Worm (Caenorhabditis elegans): ENCODE data around the gene dhc-3.

DNA sequence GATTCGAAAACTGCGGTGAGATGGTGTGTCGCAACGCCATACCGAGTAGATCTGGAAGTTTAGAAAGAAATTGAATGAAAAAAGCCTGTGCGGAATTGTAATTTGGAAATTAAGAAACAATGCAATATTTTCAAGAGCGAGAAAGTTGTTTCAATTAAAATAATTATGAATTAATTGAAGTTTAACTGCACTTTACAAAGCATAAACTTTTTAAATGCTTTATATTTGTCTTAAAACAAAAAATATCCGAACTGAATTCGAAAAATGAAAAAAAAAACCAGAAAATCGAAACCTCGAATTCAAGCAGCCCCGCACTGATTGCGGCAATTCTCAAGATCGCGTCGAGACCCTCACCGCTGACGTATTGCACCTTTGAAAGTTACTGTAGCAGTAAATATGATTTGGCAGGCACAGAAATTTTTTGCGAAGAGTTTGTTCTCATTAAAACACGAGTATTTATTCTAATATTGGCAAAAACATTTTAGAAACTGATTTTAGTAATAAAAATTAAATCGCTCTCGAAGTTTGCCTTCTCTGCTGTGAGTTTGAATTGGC, 54.8 kb downstream of the dhc-3 start, which contains the start of gene sun-1:
- TF ChIP-seq ceh-82 (tag; optimal IDR thresholded peaks at IDR 0.05), result no peak
- TF ChIP-seq ZK546.5 (tag; optimal IDR thresholded peaks at IDR 0.05), result no peak
- TF ChIP-seq tbx-2 (tag; optimal IDR thresholded peaks at IDR 0.05), result no peak
- TF ChIP-seq nhr-25 (tag; optimal IDR thresholded peaks at IDR 0.05), result no peak
- no peak for TF ChIP-seq nfya-1 (tag; optimal IDR thresholded peaks at IDR 0.05; ENCODE audit: insufficient read depth)
